Worm (Caenorhabditis elegans) whole organism, mixed stage, embryonic: ENCODE data around the gene Y39B6A.43.

Experiments
- M03D4.4 ChIP-seq: sonication (generic microtip); optimal IDR thresholded peaks from 2 replicates; lab custom pipeline; 2017; ENCODE audit warnings: mild to moderate bottlenecking, missing genetic modification characterization, missing compliant biosample characterization
- blmp-1 ChIP-seq: fragments of 150-350 bp; optimal IDR thresholded peaks from 2 replicates; lab custom pipeline; 2014; ENCODE audit warnings: missing biosample characterization, missing genetic modification characterization
- elt-1 ChIP-seq: sonication (generic microtip); optimal IDR thresholded peaks from 2 replicates; lab custom pipeline; 2017; ENCODE audit warnings: missing genetic modification characterization, mild to moderate bottlenecking, missing compliant biosample characterization, antibody characterized with exemption, moderate library complexity, borderline replicate concordance; ENCODE audit not compliant: insufficient read depth
- elt-3 ChIP-seq: fragments of 150-350 bp; optimal IDR thresholded peaks from 2 replicates; lab custom pipeline; 2014; ENCODE audit warnings: missing biosample characterization, missing genetic modification characterization
- mep-1 ChIP-seq: fragments of 150-350 bp; optimal IDR thresholded peaks from 2 replicates; lab custom pipeline; 2017; ENCODE audit warnings: missing biosample characterization, missing genetic modification reagents, missing genetic modification characterization, inconsistent platforms
- nhr-12 ChIP-seq: fragments of 150-350 bp; optimal IDR thresholded peaks from 2 replicates; lab custom pipeline; 2014; ENCODE audit warnings: missing biosample characterization, missing genetic modification characterization
- nhr-76 ChIP-seq: sonication (generic microtip); optimal IDR thresholded peaks from 2 replicates; lab custom pipeline; 2017; ENCODE audit warnings: missing biosample characterization, missing genetic modification characterization
- pha-4 ChIP-seq: fragments of 150-350 bp; optimal IDR thresholded peaks from 2 replicates; lab custom pipeline; 2018; ENCODE audit warnings: missing biosample characterization, missing genetic modification reagents, missing genetic modification characterization
- snpc-4 ChIP-seq: fragments of 150-350 bp; optimal IDR thresholded peaks from 2 replicates; lab custom pipeline; 2014; ENCODE audit warnings: missing biosample characterization, missing genetic modification characterization
- unc-39 ChIP-seq: fragments of 150-350 bp; optimal IDR thresholded peaks from 2 replicates; lab custom pipeline; 2014; ENCODE audit warnings: missing biosample characterization, missing genetic modification characterization
- ztf-11 ChIP-seq: fragments of 150-350 bp; optimal IDR thresholded peaks from 2 replicates; lab custom pipeline; 2014; ENCODE audit warnings: missing biosample characterization, missing genetic modification characterization

ce11 chrV:19001656-19002055, 34.0 kb upstream of the Y39B6A.43 start, which contains the start of gene Y39B6A.33:
- TF ChIP-seq M03D4.4 (tag; lab: Kevin White, UChicago) (no peak), snpc-4 (tag; lab: Kevin White, UChicago) (no peak), nhr-12 (no peak), mep-1 (tag; lab: Kevin White, UChicago) (no peak), elt-3 (tag; lab: Kevin White, UChicago) (no peak), elt-1 (tag; lab: Kevin White, UChicago) (no peak), blmp-1 (tag; lab: Kevin White, UChicago) (no peak), unc-39 (tag; lab: Kevin White, UChicago) (no peak), nhr-76 (no peak), pha-4 (tag; lab: Kevin White, UChicago) (no peak), ztf-11 (tag; lab: Kevin White, UChicago) (no peak)
